Worm (Caenorhabditis elegans): ENCODE measurements around the gene sgn-1.

ce11 chrII:8759493-8759892 is 24.0 kb downstream of the sgn-1 start, which contains the start of gene fut-1:
- TF ChIP-seq pha-4 (tag; optimal IDR thresholded peaks at IDR 0.05) (no peak), snpc-4 (GFP tag; optimal IDR thresholded peaks at IDR 0.05) (no peak), snpc-4 (tag; optimal IDR thresholded peaks at IDR 0.05) (no peak), lin-35 (GFP tag; optimal IDR thresholded peaks at IDR 0.05) (no peak), snpc-3.4 (tag; optimal IDR thresholded peaks at IDR 0.05) (no peak), unc-62 (GFP tag; optimal IDR thresholded peaks at IDR 0.05) (no peak)
